Worm (Caenorhabditis elegans) whole organism, young adult: Measurements from ENCODE around the gene F52E1.14.
A peak's percentile ranks its signal among the peaks of the same experiment; 100 is the strongest.

Source experiments
- D2030.7 ChIP-seq: fragments of 200-800 bp; sonication (Bioruptor generic); IDR thresholded peaks from 2 replicates; pipeline ENCODE4 v1.3.6; 2022; ENCODE audit warnings: missing genetic modification reagents, missing genetic modification characterization, missing compliant biosample characterization
- F37B4.10 ChIP-seq: fragments of 200-800 bp; sonication (Bioruptor generic); IDR thresholded peaks from 2 replicates; pipeline ENCODE4 v1.3.6; 2022; ENCODE audit warnings: missing genetic modification characterization, missing compliant biosample characterization
- F49E8.2 ChIP-seq: sonication (generic microtip); optimal IDR thresholded peaks from 3 replicates; lab custom pipeline; 2017; ENCODE audit warnings: missing genetic modification characterization, mild to moderate bottlenecking, missing compliant biosample characterization, antibody characterized with exemption, moderate library complexity; ENCODE audit not compliant: insufficient read depth
- F57C9.4 ChIP-seq: sonication (generic microtip); optimal IDR thresholded peaks from 2 replicates; lab custom pipeline; 2017; ENCODE audit warnings: mild to moderate bottlenecking, missing genetic modification characterization, missing compliant biosample characterization
- K12H6.12 ChIP-seq: fragments of 200-800 bp; sonication (Bioruptor generic); optimal IDR thresholded peaks from 2 replicates; lab custom pipeline; 2018; ENCODE audit warnings: mild to moderate bottlenecking, missing genetic modification characterization, missing compliant biosample characterization
- ZK185.1 ChIP-seq: sonication (generic microtip); optimal IDR thresholded peaks from 2 replicates; lab custom pipeline; 2016; ENCODE audit warnings: mild to moderate bottlenecking, missing genetic modification characterization, missing compliant biosample characterization; ENCODE audit not compliant: poor library complexity, severe bottlenecking
- akir-1 ChIP-seq: fragments of 200-800 bp; sonication (Bioruptor generic); optimal IDR thresholded peaks from 2 replicates; lab custom pipeline; 2018; ENCODE audit warnings: mild to moderate bottlenecking, missing genetic modification characterization, moderate library complexity, missing compliant biosample characterization
- ama-1 ChIP-seq, 3 experiments: fragments of 150-350 bp in 1 of 3; sonication (generic microtip) in 2 of 3; optimal IDR thresholded peaks; 2 replicates each; lab custom pipeline; 2014 to 2018; ENCODE audit warnings: missing biosample characterization in 2 of 3, missing genetic modification characterization in 2 of 3, missing genetic modification reagents in 2 of 3
- aptf-3 ChIP-seq: fragments of 200-800 bp; sonication (Bioruptor generic); IDR thresholded peaks from 2 replicates; pipeline ENCODE4 v1.3.6; 2022; ENCODE audit warnings: missing genetic modification characterization, missing compliant biosample characterization
- attf-3 ChIP-seq: fragments of 200-800 bp; sonication (Bioruptor generic); conservative IDR thresholded peaks from 2 replicates; pipeline ENCODE4 v1.3.6; 2022; ENCODE audit warnings: missing genetic modification reagents, missing genetic modification characterization, missing compliant biosample characterization
- attf-5 ChIP-seq: fragments of 200-800 bp; sonication (Bioruptor generic); optimal IDR thresholded peaks from 2 replicates; lab custom pipeline; 2018; ENCODE audit warnings: mild to moderate bottlenecking, missing genetic modification characterization, missing compliant biosample characterization
- ccch-3 ChIP-seq: fragments of 200-800 bp; sonication (Bioruptor generic); optimal IDR thresholded peaks from 2 replicates; lab custom pipeline; 2018; ENCODE audit warnings: mild to moderate bottlenecking, missing genetic modification characterization, missing compliant biosample characterization
- cebp-1 ChIP-seq, 2 experiments: fragments of 200-800 bp in 1 of 2; sonication (Bioruptor generic) in 1 of 2; sonication (generic microtip) in 1 of 2; IDR thresholded peaks in 1 of 2; optimal IDR thresholded peaks in 1 of 2; 2 replicates each; pipeline versions ENCODE4 v1.3.6 to Lab custom; 2017 to 2022; ENCODE audit warnings: missing compliant biosample characterization in 2 of 2, missing genetic modification characterization in 2 of 2, mild to moderate bottlenecking in 1 of 2, missing genetic modification reagents in 1 of 2, moderate library complexity in 1 of 2
- ceh-58 ChIP-seq: fragments of 200-800 bp; sonication (Bioruptor generic); IDR thresholded peaks from 2 replicates; pipeline ENCODE4 v1.3.6; 2022; ENCODE audit warnings: missing genetic modification characterization, missing compliant biosample characterization
- ceh-91 ChIP-seq: fragments of 200-800 bp; sonication (Bioruptor generic); IDR thresholded peaks from 2 replicates; pipeline ENCODE4 v1.3.6; 2022; ENCODE audit warnings: missing genetic modification reagents, missing genetic modification characterization, missing compliant biosample characterization
- dox-1 ChIP-seq: fragments of 200-800 bp; sonication (Bioruptor generic); IDR thresholded peaks from 2 replicates; pipeline ENCODE4 v1.3.6; 2022; ENCODE audit warnings: missing genetic modification reagents, missing genetic modification characterization, missing compliant biosample characterization
- dpl-1 ChIP-seq: fragments of 150-350 bp; optimal IDR thresholded peaks from 2 replicates; lab custom pipeline; 2014; ENCODE audit warnings: missing biosample characterization, missing genetic modification reagents, missing genetic modification characterization
- fkh-3 ChIP-seq: sonication (generic microtip); optimal IDR thresholded peaks from 2 replicates; lab custom pipeline; 2016; ENCODE audit warnings: mild to moderate bottlenecking, missing genetic modification characterization, missing compliant biosample characterization
- him-1 ChIP-seq: sonication (generic microtip); optimal IDR thresholded peaks from 2 replicates; lab custom pipeline; 2016; ENCODE audit warnings: missing genotype, missing genetic modification reagents, missing genetic modification characterization, missing compliant biosample characterization
- hlh-26 ChIP-seq: fragments of 200-800 bp; sonication (Bioruptor generic); conservative IDR thresholded peaks from 2 replicates; pipeline ENCODE4 v1.3.6; 2022; ENCODE audit warnings: missing genetic modification reagents, missing genetic modification characterization, missing compliant biosample characterization
- lag-1 ChIP-seq: fragments of 200-800 bp; sonication (Bioruptor generic); IDR thresholded peaks from 2 replicates; pipeline ENCODE4 v1.3.6; 2022; ENCODE audit warnings: missing genetic modification reagents, missing genetic modification characterization, missing compliant biosample characterization
- lin-40 ChIP-seq: sonication (generic microtip); optimal IDR thresholded peaks from 2 replicates; lab custom pipeline; 2016; ENCODE audit warnings: missing genetic modification characterization, mild to moderate bottlenecking, missing compliant biosample characterization, missing genotype, missing genetic modification reagents
- lsl-1 ChIP-seq: fragments of 200-800 bp; sonication (Bioruptor generic); optimal IDR thresholded peaks from 2 replicates; lab custom pipeline; 2018; ENCODE audit warnings: mild to moderate bottlenecking, missing genetic modification characterization, moderate library complexity, missing compliant biosample characterization
- madf-10 ChIP-seq: sonication (generic microtip); optimal IDR thresholded peaks from 2 replicates; lab custom pipeline; 2016; ENCODE audit warnings: mild to moderate bottlenecking, missing genetic modification characterization, missing compliant biosample characterization
- mel-28 ChIP-seq: sonication (generic microtip); optimal IDR thresholded peaks from 2 replicates; lab custom pipeline; 2016; ENCODE audit warnings: borderline replicate concordance, mild to moderate bottlenecking, missing genetic modification characterization, missing compliant biosample characterization
- nhr-27 ChIP-seq: fragments of 200-800 bp; sonication (Bioruptor generic); optimal IDR thresholded peaks from 2 replicates; lab custom pipeline; 2018; ENCODE audit warnings: mild to moderate bottlenecking, missing genetic modification characterization, moderate library complexity, missing compliant biosample characterization
- nhr-80 ChIP-seq: sonication (generic microtip); optimal IDR thresholded peaks from 2 replicates; lab custom pipeline; 2016; ENCODE audit warnings: missing genetic modification characterization, missing compliant biosample characterization
- pbrm-1 ChIP-seq: fragments of 200-800 bp; sonication (Bioruptor generic); IDR thresholded peaks from 2 replicates; pipeline ENCODE4 v1.3.6; 2022; ENCODE audit warnings: missing genetic modification reagents, missing genetic modification characterization, missing compliant biosample characterization
- rcor-1 ChIP-seq: fragments of 200-800 bp; sonication (Bioruptor generic); IDR thresholded peaks from 2 replicates; pipeline ENCODE4 v1.3.6; 2022; ENCODE audit warnings: missing genetic modification reagents, missing genetic modification characterization, missing compliant biosample characterization
- sdz-38 ChIP-seq: sonication (generic microtip); optimal IDR thresholded peaks from 2 replicates; lab custom pipeline; 2016; ENCODE audit warnings: missing genotype, missing genetic modification characterization, missing compliant biosample characterization
- snpc-1.1 ChIP-seq: sonication (generic microtip); optimal IDR thresholded peaks from 2 replicates; lab custom pipeline; 2017; ENCODE audit warnings: missing genetic modification characterization, mild to moderate bottlenecking, missing compliant biosample characterization, antibody characterized with exemption, moderate library complexity, missing genotype, missing genetic modification reagents; ENCODE audit not compliant: insufficient read depth
- snpc-3.4 ChIP-seq: sonication (generic microtip); optimal IDR thresholded peaks from 2 replicates; lab custom pipeline; 2017; ENCODE audit warnings: missing genetic modification characterization, mild to moderate bottlenecking, missing compliant biosample characterization, antibody characterized with exemption, moderate library complexity, missing genotype, missing genetic modification reagents
- snpc-4 ChIP-seq, 5 experiments: fragments of 150-350 bp in 1 of 5; sonication (generic microtip) in 4 of 5; optimal IDR thresholded peaks; 2 replicates each; lab custom pipeline; 2014 to 2018; ENCODE audit warnings: missing genetic modification characterization in 5 of 5, missing biosample characterization in 3 of 5, antibody characterized with exemption in 2 of 5, mild to moderate bottlenecking in 2 of 5, missing compliant biosample characterization in 2 of 5, missing genotype in 2 of 5, moderate library complexity in 2 of 5, missing genetic modification reagents in 1 of 5
- tlf-1 ChIP-seq: fragments of 200-800 bp; sonication (Bioruptor generic); optimal IDR thresholded peaks from 2 replicates; lab custom pipeline; 2018; ENCODE audit warnings: mild to moderate bottlenecking, missing genetic modification characterization, missing compliant biosample characterization
- unc-62 ChIP-seq: fragments of 150-350 bp; optimal IDR thresholded peaks from 2 replicates; lab custom pipeline; 2014; ENCODE audit warnings: missing biosample characterization, missing genetic modification reagents, missing genetic modification characterization
- xnd-1 ChIP-seq: sonication (generic microtip); optimal IDR thresholded peaks from 2 replicates; lab custom pipeline; 2016; ENCODE audit warnings: missing genotype, missing genetic modification reagents, missing genetic modification characterization, missing compliant biosample characterization
- zfh-2 ChIP-seq: fragments of 200-800 bp; sonication (Bioruptor generic); conservative IDR thresholded peaks from 2 replicates; pipeline ENCODE4 v1.3.6; 2022; ENCODE audit warnings: missing genetic modification reagents, missing genetic modification characterization, missing compliant biosample characterization
- ztf-18 ChIP-seq: sonication (generic microtip); optimal IDR thresholded peaks from 2 replicates; lab custom pipeline; 2016; ENCODE audit warnings: missing genotype, mild to moderate bottlenecking, missing genetic modification characterization, missing compliant biosample characterization
- ztf-6 ChIP-seq: fragments of 200-800 bp; sonication (Bioruptor generic); IDR thresholded peaks from 2 replicates; pipeline ENCODE4 v1.3.6; 2022; ENCODE audit warnings: missing genetic modification reagents, missing genetic modification characterization, missing compliant biosample characterization

The F52E1.14 gene

ce11 chrV:8359113-8359564, 24.6 kb upstream of the F52E1.14 start, which contains the start of gene mpdu-1 (continued):
- TF ChIP-seq snpc-3.4 (peak; percentile 52), cebp-1 (GFP tag; IDR thresholded peaks at IDR 0.05; lab: Robert Waterston, UW) (no peak), cebp-1 (tag; optimal IDR thresholded peaks at IDR 0.05; lab: Kevin White, UChicago) (no peak), ztf-6 (GFP tag; lab: Robert Waterston, UW) (no peak), attf-5 (GFP tag; lab: Kevin White, UChicago) (no peak), snpc-4 (GFP tag; optimal IDR thresholded peaks at IDR 0.05; lab: Kevin White, UChicago) (peak; percentile 28), snpc-4 (tag; optimal IDR thresholded peaks at IDR 0.05; lab: Kevin White, UChicago) (peak in 2 of 4 experiments; percentile 72 to 82), snpc-1.1 (tag; lab: Kevin White, UChicago) (peak; percentile 57), aptf-3 (GFP tag; lab: Robert Waterston, UW) (no peak), sdz-38 (tag; lab: Kevin White, UChicago) (no peak), dpl-1 (peak; percentile 28), lin-40 (peak; percentile 67), ceh-91 (GFP tag; lab: Robert Waterston, UW) (no peak), lsl-1 (GFP tag; lab: Kevin White, UChicago) (peak; percentile 42), F49E8.2 (tag; lab: Kevin White, UChicago) (no peak)

ce11 chrV:8359792-8360191, 23.9 kb upstream of the F52E1.14 start, which contains the start of gene F38E1.6:
TSS of gene F38E1.6 (plus strand) at chrV:8360092.
- no peak for TF ChIP-seq F57C9.4 (tag; lab: Kevin White, UChicago)
- TF ChIP-seq xnd-1 (tag; lab: Kevin White, UChicago): no peak
- no peak for TF ChIP-seq pbrm-1
- TF ChIP-seq him-1 (tag; lab: Kevin White, UChicago): no peak
- TF ChIP-seq K12H6.12 (tag; lab: Kevin White, UChicago): no peak
- no peak for TF ChIP-seq lag-1
- no peak for TF ChIP-seq rcor-1 (GFP tag; lab: Robert Waterston, UW)
- TF ChIP-seq ZK185.1 (tag; lab: Kevin White, UChicago): no peak
- no peak for TF ChIP-seq madf-10 (tag; lab: Kevin White, UChicago)

ce11 chrV:8370705-8371104, 13.0 kb upstream of the F52E1.14 start, which contains the start of gene gpa-2:
TSS of gene gpa-2 (plus strand) at chrV:8371005.
- no peak for TF ChIP-seq F37B4.10 (GFP tag; lab: Robert Waterston, UW)
- TF ChIP-seq zfh-2 (GFP tag; lab: Robert Waterston, UW): no peak
- no peak for TF ChIP-seq aptf-3 (GFP tag; lab: Robert Waterston, UW)

ce11 chrV:8375419-8375818, 8.3 kb upstream of the F52E1.14 start, which contains the start of gene F38E1.10:
TSS of gene F38E1.10 (minus strand) at chrV:8375519.
- TF ChIP-seq akir-1 (GFP tag; lab: Kevin White, UChicago): no peak
- TF ChIP-seq ccch-3 (GFP tag; lab: Kevin White, UChicago): no peak
- no peak for TF ChIP-seq fkh-3 (tag; lab: Kevin White, UChicago)
- TF ChIP-seq tlf-1 (GFP tag; lab: Kevin White, UChicago): no peak
- TF ChIP-seq hlh-26 (GFP tag; lab: Robert Waterston, UW): no peak
- no peak for TF ChIP-seq nhr-80 (tag; lab: Kevin White, UChicago)
- TF ChIP-seq attf-3 (GFP tag; lab: Robert Waterston, UW): no peak
- TF ChIP-seq ceh-58 (GFP tag; lab: Robert Waterston, UW): no peak
- TF ChIP-seq ama-1 (optimal IDR thresholded peaks at IDR 0.05; lab: Kevin White, UChicago): no peak
- TF ChIP-seq ama-1 (GFP tag; optimal IDR thresholded peaks at IDR 0.05; lab: Kevin White, UChicago): no peak
- TF ChIP-seq F49E8.2 (tag; lab: Kevin White, UChicago): no peak
- no peak for TF ChIP-seq ztf-18 (tag; lab: Kevin White, UChicago)
- TF ChIP-seq D2030.7 (GFP tag; lab: Robert Waterston, UW): no peak
- TF ChIP-seq unc-62: no peak
- TF ChIP-seq mel-28 (tag; lab: Kevin White, UChicago): no peak
- no peak for TF ChIP-seq nhr-27 (tag; lab: Kevin White, UChicago)
- TF ChIP-seq dox-1: no peak
